Worm (Caenorhabditis elegans): Measurements from ENCODE around the gene K07H8.7.
A peak's percentile ranks its signal among the peaks of the same experiment; 100 is the strongest.

K07H8.7 gene

DNA sequence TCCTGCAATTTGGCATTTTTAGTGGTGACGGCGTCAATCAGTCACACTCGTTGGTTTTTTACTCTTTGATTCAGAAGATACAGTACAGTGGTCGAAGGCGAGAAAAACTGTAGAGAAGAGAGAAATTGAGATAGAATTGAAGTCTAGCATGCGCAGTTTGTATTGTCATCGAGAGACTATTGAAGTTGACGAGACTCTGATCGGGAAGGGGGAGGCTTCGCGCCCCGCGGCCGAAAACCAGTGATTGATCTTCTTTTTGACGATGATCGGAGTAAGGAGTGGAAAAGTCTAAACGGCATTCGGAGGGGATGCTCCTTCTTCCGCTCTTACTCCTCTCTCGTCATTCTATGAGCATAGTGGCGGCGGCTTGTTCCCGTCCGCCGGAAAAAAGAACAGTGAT, 42.1 kb upstream of the K07H8.7 start:
- TF ChIP-seq tbp1 (GFP tag; optimal IDR thresholded peaks at IDR 0.05) = no peak
- TF ChIP-seq rpc-1 (optimal IDR thresholded peaks at IDR 0.05) = no peak
- TF ChIP-seq rpc-1 (tag; optimal IDR thresholded peaks at IDR 0.05) = no peak
- peak; percentile 37 for TF ChIP-seq ztf-26 (tag; optimal IDR thresholded peaks at IDR 0.05)
- peak; percentile 31; the same call in 1 of the 2 replicates for TF ChIP-seq hmg-1.2 (GFP tag; IDR thresholded peaks at IDR 0.05)
- TF ChIP-seq lin-40 (tag; optimal IDR thresholded peaks at IDR 0.05) = peak; percentile 13
- TF ChIP-seq zfh-2 (GFP tag; conservative IDR thresholded peaks at IDR 0.05) = no peak
- TF ChIP-seq ekl-4 (GFP tag; IDR thresholded peaks at IDR 0.05) = peak; percentile 65
- TF ChIP-seq atf-7 (tag; optimal IDR thresholded peaks at IDR 0.05) = no peak
- TF ChIP-seq lin-26 (GFP tag; IDR thresholded peaks at IDR 0.05) = 0 out of 2 replicates have a peak, but pooled peaks have one; percentile 21

DNA sequence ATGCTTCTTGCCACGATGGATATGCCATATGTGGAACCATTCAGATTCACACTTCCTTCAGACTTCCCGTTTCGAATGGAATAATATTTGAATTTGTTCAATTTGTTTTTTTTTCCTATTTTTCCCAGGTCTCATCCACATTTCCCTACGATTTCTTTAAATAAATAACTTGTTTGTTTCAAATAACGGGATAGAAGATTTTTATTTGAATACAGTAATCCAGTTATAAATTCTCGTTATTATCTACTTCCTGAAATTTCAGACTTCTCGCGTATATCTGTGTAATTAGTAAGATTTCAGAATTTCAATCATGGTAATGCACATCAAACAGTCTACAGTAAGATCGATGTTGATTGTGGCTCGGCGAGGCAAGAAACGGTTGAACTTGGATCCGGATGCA, 40.7 kb upstream of the K07H8.7 start, which contains the start of gene F35H10.5:
F35H10.5 (plus strand) TSS at position 301 of the 400 bp plus-strand sequence.
- no peak for TF ChIP-seq B0336.3 (GFP tag; IDR thresholded peaks at IDR 0.05)
- TF ChIP-seq F39B2.1 (GFP tag; IDR thresholded peaks at IDR 0.05) = no peak
- no peak for TF ChIP-seq snpc-1.3 (tag; optimal IDR thresholded peaks at IDR 0.05; ENCODE audit: insufficient read depth)
- TF ChIP-seq attf-6 (GFP tag; IDR thresholded peaks at IDR 0.05) = no peak

DNA sequence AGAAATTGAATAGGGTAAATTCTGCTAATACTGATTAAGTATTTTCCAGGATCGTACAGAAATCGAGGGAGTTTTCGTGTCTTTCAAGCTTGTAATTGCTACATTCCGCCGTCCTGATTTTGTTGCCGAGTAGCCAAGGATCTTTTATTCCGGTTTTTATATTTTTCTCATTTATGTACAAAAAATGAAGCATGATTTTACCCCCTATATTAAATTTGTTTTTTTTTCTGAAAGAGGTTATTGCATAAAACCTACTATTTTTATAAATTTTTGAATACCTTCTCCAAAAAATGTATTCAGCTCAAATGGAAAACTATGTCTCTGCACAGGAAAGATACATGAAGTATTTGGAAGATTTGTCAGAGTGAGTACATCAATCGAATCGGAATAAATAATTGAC, 39.8 kb upstream of the K07H8.7 start, which contains the start of gene F35H10.6:
F35H10.6 (plus strand) TSS at position 301 of the 400 bp plus-strand sequence.
- TF ChIP-seq rec-8 (tag; optimal IDR thresholded peaks at IDR 0.05) (no peak), rcor-1 (GFP tag; IDR thresholded peaks at IDR 0.05) (no peak), nhr-120 (GFP tag; IDR thresholded peaks at IDR 0.05) (no peak), dox-1 (GFP tag; IDR thresholded peaks at IDR 0.05) (no peak), B0035.1 (tag; optimal IDR thresholded peaks at IDR 0.05) (no peak), attf-3 (GFP tag; conservative IDR thresholded peaks at IDR 0.05) (no peak)

DNA sequence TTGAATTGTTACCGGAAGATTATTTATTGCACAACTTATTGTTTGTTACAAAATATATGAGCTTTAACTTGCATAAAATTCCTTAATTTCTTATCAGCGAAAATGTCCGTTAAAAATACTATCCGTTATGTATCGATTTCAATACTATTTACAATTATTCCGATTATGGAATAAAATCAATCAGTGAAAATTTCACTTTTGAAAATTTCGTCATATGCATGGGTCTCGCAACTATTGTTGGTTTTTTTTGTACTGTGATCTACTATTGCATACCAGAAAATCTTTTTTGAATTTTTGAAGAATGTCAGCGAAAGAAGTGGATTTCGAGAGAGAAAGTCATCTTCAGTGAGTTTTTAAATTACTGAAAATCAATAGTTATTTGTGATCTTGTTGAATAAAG, 37.4 kb upstream of the K07H8.7 start, which contains the start of gene nprl-3:
nprl-3 (plus strand) TSS at position 301 of the 400 bp plus-strand sequence.
- TF ChIP-seq ceh-40 (GFP tag; IDR thresholded peaks at IDR 0.05) (no peak), F57A8.1 (GFP tag; optimal IDR thresholded peaks at IDR 0.05) (no peak), B0035.1 (tag; optimal IDR thresholded peaks at IDR 0.05) (no peak), snpc-1.3 (tag; optimal IDR thresholded peaks at IDR 0.05; ENCODE audit: insufficient read depth) (no peak), rcor-1 (GFP tag; IDR thresholded peaks at IDR 0.05) (no peak), attf-3 (GFP tag; conservative IDR thresholded peaks at IDR 0.05) (no peak), ztf-6 (GFP tag; IDR thresholded peaks at IDR 0.05) (no peak), B0261.1 (tag; optimal IDR thresholded peaks at IDR 0.05) (no peak), hlh-12 (tag; optimal IDR thresholded peaks at IDR 0.05) (no peak), T07F8.4 (tag; optimal IDR thresholded peaks at IDR 0.05) (no peak), C17E4.6 (GFP tag; IDR thresholded peaks at IDR 0.05) (no peak), gei-17 (GFP tag; optimal IDR thresholded peaks at IDR 0.05) (no peak), attf-5 (GFP tag; optimal IDR thresholded peaks at IDR 0.05) (no peak), somi-1 (GFP tag; optimal IDR thresholded peaks at IDR 0.05) (no peak)

DNA sequence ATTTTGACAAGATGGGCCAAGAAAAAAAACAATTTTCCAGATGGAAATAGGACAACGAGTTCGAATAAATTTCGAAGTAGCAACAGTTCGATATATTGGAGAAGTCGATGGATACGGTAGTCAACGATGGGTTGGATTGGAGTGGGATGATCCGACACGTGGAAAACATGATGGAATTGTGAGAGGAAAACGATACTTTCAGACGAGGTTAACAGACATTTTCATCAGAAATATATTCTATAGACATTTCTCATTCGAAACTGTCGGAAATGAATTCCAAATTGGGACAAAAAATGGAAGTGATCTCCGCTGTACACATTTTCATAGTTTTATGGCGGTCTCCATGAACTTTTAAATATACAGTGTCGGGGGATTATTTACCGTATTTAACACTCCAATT, 34.8 kb upstream of the K07H8.7 start, which contains the start of gene tbce-1:
tbce-1 (plus strand) TSS at position 41 of the 400 bp plus-strand sequence.
- peak; percentile 3 for TF ChIP-seq lin-54 (GFP tag; optimal IDR thresholded peaks at IDR 0.05)
- TF ChIP-seq hrde-1 (tag; optimal IDR thresholded peaks at IDR 0.05; ENCODE audit: borderline replicate concordance) = peak; percentile 19
- no peak for TF ChIP-seq dpl-1 (GFP tag; optimal IDR thresholded peaks at IDR 0.05)

Data from whole organism, young adult.